Fruit fly (Drosophila melanogaster) whole organism, embryonic: ENCODE data around the gene Pex7.

Experiments
- Atf3 ChIP-seq: fragments of 200-800 bp; sonication (Bioruptor generic); optimal IDR thresholded peaks from 3 replicates; lab custom pipeline; 2016; ENCODE audit warnings: missing biosample characterization, missing genetic modification characterization
- B-H1 ChIP-seq: fragments of 200-800 bp; sonication (Bioruptor generic); IDR thresholded peaks from 3 replicates; pipeline ENCODE4 v1.3.6; 2022; ENCODE audit warnings: missing biosample characterization, missing genetic modification characterization
- CG10274 ChIP-seq: fragments of 200-800 bp; sonication (Bioruptor generic); optimal IDR thresholded peaks from 3 replicates; lab custom pipeline; 2017; ENCODE audit warnings: missing biosample characterization, mild to moderate bottlenecking, missing genetic modification characterization
- CG10321 ChIP-seq: fragments of 200-800 bp; sonication (Bioruptor generic); IDR thresholded peaks from 2 replicates; pipeline ENCODE4 v1.3.6; 2022; ENCODE audit warnings: missing biosample characterization, missing genetic modification characterization
- CG10543 ChIP-seq: fragments of 200-800 bp; sonication (Bioruptor generic); optimal IDR thresholded peaks from 3 replicates; lab custom pipeline; 2017; ENCODE audit warnings: missing biosample characterization, mild to moderate bottlenecking, missing genetic modification characterization, moderate library complexity
- CG12942 ChIP-seq: fragments of 200-800 bp; sonication (Bioruptor generic); optimal IDR thresholded peaks from 3 replicates; lab custom pipeline; 2016; ENCODE audit warnings: missing biosample characterization, missing genetic modification characterization
- CG13123 ChIP-seq: fragments of 200-800 bp; sonication (Bioruptor generic); optimal IDR thresholded peaks from 2 replicates; lab custom pipeline; 2016; ENCODE audit warnings: missing biosample characterization, missing genetic modification characterization
- CG13894 ChIP-seq: fragments of 200-800 bp; sonication (Bioruptor generic); optimal IDR thresholded peaks from 3 replicates; lab custom pipeline; 2018; ENCODE audit warnings: missing biosample characterization, mild to moderate bottlenecking, missing genetic modification characterization, moderate library complexity
- CG14441 ChIP-seq: fragments of 200-800 bp; sonication (Bioruptor generic); IDR thresholded peaks from 2 replicates; pipeline ENCODE4 v1.3.6; 2022; ENCODE audit warnings: missing biosample characterization, missing genetic modification characterization
- CG14667 ChIP-seq: fragments of 200-800 bp; sonication (Bioruptor generic); IDR thresholded peaks from 2 replicates; pipeline ENCODE4 v1.3.6; 2022; ENCODE audit warnings: missing biosample characterization, missing genetic modification characterization
- CG15011 ChIP-seq: fragments of 200-800 bp; sonication (Bioruptor generic); optimal IDR thresholded peaks from 3 replicates; lab custom pipeline; 2018; ENCODE audit warnings: missing biosample characterization, mild to moderate bottlenecking, missing genetic modification characterization
- CG15479 ChIP-seq: fragments of 200-800 bp; sonication (Bioruptor generic); optimal IDR thresholded peaks from 3 replicates; lab custom pipeline; 2019; ENCODE audit warnings: missing biosample characterization, mild to moderate bottlenecking, missing genetic modification characterization, moderate library complexity
- CG15601 ChIP-seq: fragments of 200-800 bp; sonication (Bioruptor generic); optimal IDR thresholded peaks from 3 replicates; lab custom pipeline; 2019; ENCODE audit warnings: missing biosample characterization, mild to moderate bottlenecking, missing genetic modification characterization, moderate library complexity
- CG1792 ChIP-seq: fragments of 200-800 bp; sonication (Bioruptor generic); optimal IDR thresholded peaks from 2 replicates; lab custom pipeline; 2016; ENCODE audit warnings: missing biosample characterization, missing genetic modification characterization
- CG18599 ChIP-seq: fragments of 200-800 bp; sonication (Bioruptor generic); optimal IDR thresholded peaks from 3 replicates; lab custom pipeline; 2017; ENCODE audit warnings: missing biosample characterization, missing genetic modification characterization, mild to moderate bottlenecking, moderate library complexity, missing genetic modification reagents
- CG32767 ChIP-seq: fragments of 200-800 bp; sonication (Bioruptor generic); IDR thresholded peaks from 2 replicates; pipeline ENCODE4 v1.3.6; 2022; ENCODE audit warnings: missing biosample characterization, missing genetic modification characterization
- CG32772 ChIP-seq: fragments of 200-800 bp; sonication (Bioruptor generic); IDR thresholded peaks from 2 replicates; pipeline ENCODE4 v1.3.6; 2022; ENCODE audit warnings: missing biosample characterization, missing genetic modification characterization
- CG33557 ChIP-seq: fragments of 200-800 bp; sonication (Bioruptor generic); optimal IDR thresholded peaks from 2 replicates; lab custom pipeline; 2019; ENCODE audit warnings: missing biosample characterization, mild to moderate bottlenecking, missing genetic modification characterization, moderate library complexity
- CG3838 ChIP-seq: fragments of 200-800 bp; sonication (Bioruptor generic); optimal IDR thresholded peaks from 3 replicates; lab custom pipeline; 2016; ENCODE audit warnings: missing biosample characterization, missing genetic modification characterization
- CG7357 ChIP-seq: fragments of 200-800 bp; sonication (Bioruptor generic); IDR thresholded peaks from 3 replicates; pipeline ENCODE4 v1.3.6; 2022; ENCODE audit warnings: missing biosample characterization, missing genetic modification characterization
- CG9876 ChIP-seq: fragments of 200-800 bp; sonication (Bioruptor generic); optimal IDR thresholded peaks from 2 replicates; lab custom pipeline; 2016; ENCODE audit warnings: missing biosample characterization, missing genetic modification characterization
- CoRest ChIP-seq: fragments of 200-800 bp; sonication (Bioruptor generic); optimal IDR thresholded peaks from 3 replicates; lab custom pipeline; 2018; ENCODE audit warnings: missing biosample characterization, mild to moderate bottlenecking, missing genetic modification characterization, moderate library complexity
- Dfd ChIP-seq, 2 experiments: fragments of >200 bp; optimal IDR thresholded peaks; 2 replicates each; lab custom pipeline; 2017; ENCODE audit warnings: missing biosample characterization in 2 of 2, missing genetic modification characterization in 2 of 2
- Dll ChIP-seq: fragments of 200-800 bp; sonication (Bioruptor generic); IDR thresholded peaks from 4 replicates; pipeline ENCODE4 v1.3.6; 2022; ENCODE audit warnings: missing biosample characterization, missing genetic modification characterization; ENCODE audit not compliant: partially characterized antibody
- Doc3 ChIP-seq: fragments of 200-800 bp; sonication (Bioruptor generic); IDR thresholded peaks from 3 replicates; pipeline ENCODE4 v1.3.6; 2022; ENCODE audit warnings: missing biosample characterization, missing genetic modification characterization; ENCODE audit not compliant: partially characterized antibody
- Gsc ChIP-seq: fragments of 200-800 bp; sonication (Bioruptor generic); IDR thresholded peaks from 2 replicates; pipeline ENCODE4 v1.3.6; 2022; ENCODE audit warnings: missing biosample characterization, missing genetic modification characterization
- H2.0 ChIP-seq: fragments of 200-800 bp; sonication (Bioruptor generic); IDR thresholded peaks from 2 replicates; pipeline ENCODE4 v1.3.6; 2022; ENCODE audit warnings: missing biosample characterization, missing genetic modification characterization
- HLH3B ChIP-seq: fragments of 200-800 bp; sonication (Bioruptor generic); IDR thresholded peaks from 2 replicates; pipeline ENCODE4 v1.3.6; 2022; ENCODE audit warnings: missing biosample characterization, missing genetic modification characterization
- MESR4 ChIP-seq: fragments of 200-800 bp; sonication (Bioruptor generic); optimal IDR thresholded peaks from 2 replicates; lab custom pipeline; 2018; ENCODE audit warnings: missing biosample characterization, mild to moderate bottlenecking, missing genetic modification characterization, moderate library complexity
- Rfx ChIP-seq: fragments of 200-800 bp; sonication (Bioruptor generic); IDR thresholded peaks from 2 replicates; pipeline ENCODE4 v1.3.6; 2022; ENCODE audit warnings: missing biosample characterization, missing genetic modification characterization
- Sin3A ChIP-seq: fragments of >200 bp; optimal IDR thresholded peaks from 2 replicates; lab custom pipeline; 2018
- Sox102F ChIP-seq: fragments of 200-800 bp; sonication (Bioruptor generic); optimal IDR thresholded peaks from 2 replicates; lab custom pipeline; 2018; ENCODE audit warnings: missing biosample characterization, mild to moderate bottlenecking, missing genetic modification characterization, moderate library complexity
- YL-1 ChIP-seq: fragments of 200-800 bp; sonication (Bioruptor generic); optimal IDR thresholded peaks from 3 replicates; lab custom pipeline; 2017; ENCODE audit warnings: missing biosample characterization, mild to moderate bottlenecking, missing genetic modification characterization
- ase ChIP-seq: fragments of 200-800 bp; sonication (Bioruptor generic); IDR thresholded peaks from 3 replicates; pipeline ENCODE4 v1.3.6; 2022; ENCODE audit warnings: missing biosample characterization, missing genetic modification characterization
- ash1 ChIP-seq: fragments of 200-800 bp; sonication (Bioruptor generic); optimal IDR thresholded peaks from 2 replicates; lab custom pipeline; 2018; ENCODE audit warnings: missing biosample characterization, mild to moderate bottlenecking, missing genetic modification characterization
- cas ChIP-seq: fragments of 200-800 bp; sonication (Bioruptor generic); IDR thresholded peaks from 2 replicates; pipeline ENCODE4 v1.3.6; 2022; ENCODE audit warnings: missing biosample characterization, missing genetic modification characterization
- disco-r ChIP-seq: fragments of 200-800 bp; sonication (Bioruptor generic); optimal IDR thresholded peaks from 2 replicates; lab custom pipeline; 2016; ENCODE audit warnings: missing biosample characterization, missing genetic modification characterization
- gro ChIP-seq: fragments of 200-800 bp; sonication (Bioruptor generic); optimal IDR thresholded peaks from 2 replicates; lab custom pipeline; 2016; ENCODE audit warnings: missing biosample characterization, missing genetic modification characterization
- kah ChIP-seq: fragments of 200-800 bp; sonication (Bioruptor generic); optimal IDR thresholded peaks from 2 replicates; lab custom pipeline; 2018; ENCODE audit warnings: missing biosample characterization, mild to moderate bottlenecking, missing genetic modification characterization
- ken ChIP-seq: fragments of 200-800 bp; sonication (Bioruptor generic); IDR thresholded peaks from 3 replicates; pipeline ENCODE4 v1.3.6; 2022; ENCODE audit warnings: missing biosample characterization, missing genetic modification characterization
- otp ChIP-seq: fragments of 200-800 bp; sonication (Bioruptor generic); IDR thresholded peaks from 3 replicates; pipeline ENCODE4, ENCODE4 v1.3.6; 2022; ENCODE audit warnings: missing biosample characterization, missing genetic modification characterization
- psq ChIP-seq: fragments of 200-800 bp; sonication (Bioruptor generic); optimal IDR thresholded peaks from 2 replicates; lab custom pipeline; 2017; ENCODE audit warnings: missing biosample characterization, missing genetic modification characterization
- pum ChIP-seq: fragments of 200-800 bp; sonication (Bioruptor generic); optimal IDR thresholded peaks from 2 replicates; lab custom pipeline; 2016; ENCODE audit warnings: missing biosample characterization, missing genetic modification characterization
- salm ChIP-seq: fragments of 200-800 bp; sonication (Bioruptor generic); optimal IDR thresholded peaks from 2 replicates; lab custom pipeline; 2018; ENCODE audit warnings: missing biosample characterization, mild to moderate bottlenecking, missing genetic modification characterization
- seq ChIP-seq: fragments of 200-800 bp; sonication (Bioruptor generic); IDR thresholded peaks from 2 replicates; pipeline ENCODE4 v1.3.6; 2022; ENCODE audit warnings: missing biosample characterization, missing genetic modification characterization
- sr ChIP-seq: fragments of 200-800 bp; sonication (Bioruptor generic); IDR thresholded peaks from 3 replicates; pipeline ENCODE4 v1.3.6; 2022; ENCODE audit warnings: missing biosample characterization, missing genetic modification characterization
- sug ChIP-seq: fragments of 200-800 bp; optimal IDR thresholded peaks from 2 replicates; lab custom pipeline; 2019; ENCODE audit warnings: missing biosample characterization, mild to moderate bottlenecking, missing genetic modification characterization, moderate library complexity
- vvl ChIP-seq: fragments of 200-800 bp; sonication (Bioruptor generic); IDR thresholded peaks from 2 replicates; pipeline ENCODE4 v1.3.6; 2022; ENCODE audit warnings: missing biosample characterization, missing genetic modification characterization
- wor ChIP-seq: fragments of 200-800 bp; sonication (Bioruptor generic); IDR thresholded peaks from 2 replicates; pipeline ENCODE4 v1.3.6; 2022; ENCODE audit warnings: missing biosample characterization, missing genetic modification characterization
- yki ChIP-seq: fragments of >200 bp; optimal IDR thresholded peaks from 3 replicates; lab custom pipeline; 2018
- zfh1 ChIP-seq: fragments of 200-800 bp; sonication (Bioruptor generic); IDR thresholded peaks from 3 replicates; pipeline ENCODE4 v1.3.6; 2022; ENCODE audit warnings: missing biosample characterization, missing genetic modification characterization

Pex7 gene

dm6 chr3L:8672199-8673059 lies 25.5 kb downstream of the Pex7 start (continued):
- TF ChIP-seq Gsc (no peak), ken (GFP tag; lab: Robert Waterston, UW) (no peak), Sin3A (lab: Kevin White, UChicago) (no peak), pum (GFP tag; lab: Kevin White, UChicago) (no peak), sug (peak; percentile 69), CoRest (peak; percentile 38), zfh1 (GFP tag; lab: Robert Waterston, UW) (peak; percentile 48; the same call in 1 of the 3 replicates), Sox102F (GFP tag; lab: Kevin White, UChicago) (peak; percentile 51), vvl (GFP tag; lab: Robert Waterston, UW) (no peak; the same call in 1 of the 2 replicates), Atf3 (GFP tag; lab: Kevin White, UChicago) (no peak), wor (GFP tag; lab: Robert Waterston, UW) (no peak), sr (GFP tag; lab: Robert Waterston, UW) (peak; percentile 47; the same call in 2 of the 3 replicates), CG1792 (no peak), HLH3B (GFP tag; lab: Robert Waterston, UW) (peak; percentile 23; the same call in 1 of the 2 replicates), Doc3 (GFP tag; lab: Robert Waterston, UW) (0 out of 3 replicates have a peak, but pooled peaks have one; percentile 18), yki (lab: Kevin White, UChicago) (no peak), otp (GFP tag; lab: Robert Waterston, UW) (no peak), ash1 (no peak), ase (no peak), CG15601 (no peak), B-H1 (GFP tag; lab: Robert Waterston, UW) (no peak), CG3838 (no peak), H2.0 (peak; percentile 7; the same call in 1 of the 2 replicates), CG14667 (0 out of 2 replicates have a peak, but pooled peaks have one; percentile 25), CG32772 (no peak), CG12942 (GFP tag; lab: Kevin White, UChicago) (no peak), Dfd (GFP tag; optimal IDR thresholded peaks at IDR 0.05; lab: Kevin White, UChicago) (no peak), CG13123 (no peak), Dll (GFP tag; lab: Robert Waterston, UW) (no peak), Rfx (peak; percentile 64), YL-1 (GFP tag; lab: Kevin White, UChicago) (no peak), CG10274 (GFP tag; lab: Kevin White, UChicago) (no peak), disco-r (GFP tag; lab: Kevin White, UChicago) (no peak), psq (GFP tag; lab: Kevin White, UChicago) (no peak), CG10543 (GFP tag; lab: Kevin White, UChicago) (peak; percentile 59), CG9876 (GFP tag; lab: Kevin White, UChicago) (no peak), kah (GFP tag; lab: Kevin White, UChicago) (no peak), CG15479 (GFP tag; lab: Kevin White, UChicago) (no peak), seq (no peak), cas (GFP tag; lab: Robert Waterston, UW) (no peak), CG33557 (GFP tag; lab: Kevin White, UChicago) (no peak), CG32767 (GFP tag; lab: Robert Waterston, UW) (no peak), gro (GFP tag; lab: Kevin White, UChicago) (peak; percentile 42), CG18599 (peak; percentile 59), CG15011 (GFP tag; lab: Kevin White, UChicago) (no peak), CG14441 (GFP tag; lab: Robert Waterston, UW) (peak; percentile 48; the same call in 1 of the 2 replicates), MESR4 (GFP tag; lab: Kevin White, UChicago) (no peak), salm (no peak), CG7357 (GFP tag; lab: Robert Waterston, UW) (0 out of 3 replicates have a peak, but pooled peaks have one; percentile 25), CG10321 (GFP tag; lab: Robert Waterston, UW) (no peak), CG13894 (tag; lab: Kevin White, UChicago) (peak; percentile 15)
